Fruit fly (Drosophila melanogaster) whole organism, embryonic: ENCODE data around the gene dnc.
A peak's percentile ranks its signal among the peaks of the same experiment; 100 is the strongest.

Experiments used
- Bteb2 ChIP-seq: fragments of 200-800 bp; sonication (Bioruptor generic); optimal IDR thresholded peaks from 2 replicates; lab custom pipeline; 2016; ENCODE audit warnings: missing biosample characterization, missing genetic modification characterization
- CG10147 ChIP-seq: fragments of 200-800 bp; sonication (Bioruptor generic); optimal IDR thresholded peaks from 2 replicates; lab custom pipeline; 2019; ENCODE audit warnings: missing biosample characterization, mild to moderate bottlenecking, missing genetic modification characterization, moderate library complexity
- CG1024 ChIP-seq: fragments of 200-800 bp; sonication (Bioruptor generic); IDR thresholded peaks from 2 replicates; pipeline ENCODE4 v1.3.6; 2022; ENCODE audit warnings: missing biosample characterization, missing genetic modification characterization
- CG10366 ChIP-seq: fragments of 200-800 bp; sonication (Bioruptor generic); IDR thresholded peaks from 2 replicates; pipeline ENCODE4 v1.3.6; 2022; ENCODE audit warnings: missing biosample characterization, missing genetic modification characterization
- CG11456 ChIP-seq: fragments of 200-800 bp; sonication (Bioruptor generic); IDR thresholded peaks from 3 replicates; pipeline ENCODE4 v1.3.6; 2022; ENCODE audit warnings: missing biosample characterization, missing genetic modification characterization
- CG14050 ChIP-seq: fragments of 200-800 bp; sonication (Bioruptor generic); IDR thresholded peaks from 3 replicates; pipeline ENCODE4 v1.3.6; 2022; ENCODE audit warnings: missing biosample characterization, missing genetic modification characterization
- CG16815 ChIP-seq: fragments of 200-800 bp; sonication (Bioruptor generic); optimal IDR thresholded peaks from 3 replicates; lab custom pipeline; 2017; ENCODE audit warnings: missing biosample characterization, mild to moderate bottlenecking, missing genetic modification characterization
- CG17359 ChIP-seq: fragments of 200-800 bp; sonication (Bioruptor generic); optimal IDR thresholded peaks from 3 replicates; lab custom pipeline; 2018; ENCODE audit warnings: missing biosample characterization, mild to moderate bottlenecking, missing genetic modification characterization, moderate library complexity
- CG17385 ChIP-seq: fragments of 200-800 bp; sonication (Bioruptor generic); optimal IDR thresholded peaks from 3 replicates; lab custom pipeline; 2018; ENCODE audit warnings: missing biosample characterization, mild to moderate bottlenecking, missing genetic modification characterization
- CG2120 ChIP-seq: fragments of 200-800 bp; sonication (Bioruptor generic); optimal IDR thresholded peaks from 3 replicates; lab custom pipeline; 2016; ENCODE audit warnings: missing biosample characterization, missing genetic modification characterization
- CG2202 ChIP-seq: fragments of 200-800 bp; sonication (Bioruptor generic); optimal IDR thresholded peaks from 2 replicates; lab custom pipeline; 2018; ENCODE audit warnings: missing biosample characterization, mild to moderate bottlenecking, missing genetic modification characterization
- CG4820 ChIP-seq: fragments of 200-800 bp; sonication (Bioruptor generic); optimal IDR thresholded peaks from 3 replicates; lab custom pipeline; 2016; ENCODE audit warnings: missing biosample characterization, missing genetic modification characterization
- CG4854 ChIP-seq: fragments of 200-800 bp; sonication (Bioruptor generic); optimal IDR thresholded peaks from 2 replicates; lab custom pipeline; 2016; ENCODE audit warnings: missing biosample characterization, missing genetic modification characterization, inconsistent platforms
- CG5180 ChIP-seq: fragments of 200-800 bp; sonication (Bioruptor generic); optimal IDR thresholded peaks from 3 replicates; lab custom pipeline; 2017; ENCODE audit warnings: missing biosample characterization, missing genetic modification characterization, mild to moderate bottlenecking, moderate library complexity, missing genetic modification reagents
- CG8944 ChIP-seq: fragments of 200-800 bp; sonication (Bioruptor generic); optimal IDR thresholded peaks from 3 replicates; lab custom pipeline; 2016; ENCODE audit warnings: missing biosample characterization, missing genetic modification characterization
- Deaf1 ChIP-seq: fragments of 200-800 bp; optimal IDR thresholded peaks from 3 replicates; lab custom pipeline; 2019; ENCODE audit warnings: missing biosample characterization, mild to moderate bottlenecking, missing genetic modification characterization, moderate library complexity
- Dip2 ChIP-seq: fragments of 200-800 bp; sonication (Bioruptor generic); IDR thresholded peaks from 2 replicates; pipeline ENCODE4 v1.3.6; 2022; ENCODE audit warnings: missing biosample characterization, missing genetic modification characterization
- Doc2 ChIP-seq: fragments of 200-800 bp; sonication (Bioruptor generic); IDR thresholded peaks from 2 replicates; pipeline ENCODE4 v1.3.6; 2022; ENCODE audit warnings: missing biosample characterization, missing genetic modification characterization
- HHEX ChIP-seq: fragments of 200-800 bp; sonication (Bioruptor generic); optimal IDR thresholded peaks from 3 replicates; lab custom pipeline; 2017; ENCODE audit warnings: missing biosample characterization, mild to moderate bottlenecking, missing genetic modification characterization, missing genetic modification reagents
- MBD-R2 ChIP-seq: fragments of 200-800 bp; sonication (Bioruptor generic); IDR thresholded peaks from 2 replicates; pipeline ENCODE4 v1.3.6; 2022; ENCODE audit warnings: missing biosample characterization, missing genetic modification characterization
- Mad ChIP-seq: fragments of 200-800 bp; sonication (Bioruptor generic); optimal IDR thresholded peaks from 2 replicates; lab custom pipeline; 2016; ENCODE audit warnings: missing biosample characterization, missing genetic modification characterization
- Med ChIP-seq: fragments of 200-800 bp; sonication (Bioruptor generic); peaks from one replicate; lab custom pipeline; 2016; ENCODE audit warnings: missing biosample characterization, missing genetic modification characterization, mild to moderate bottlenecking, inconsistent platforms, moderate library complexity
- Neu2 ChIP-seq: fragments of 200-800 bp; sonication (Bioruptor generic); optimal IDR thresholded peaks from 3 replicates; lab custom pipeline; 2016; ENCODE audit warnings: missing biosample characterization, missing genetic modification characterization, borderline replicate concordance
- Taf1 ChIP-seq: fragments of 200-800 bp; sonication (Bioruptor generic); IDR thresholded peaks from 2 replicates; pipeline ENCODE4 v1.3.6; 2022; ENCODE audit warnings: missing biosample characterization, missing genetic modification characterization
- Vsx1 ChIP-seq: fragments of 200-800 bp; sonication (Bioruptor generic); optimal IDR thresholded peaks from 2 replicates; lab custom pipeline; 2017; ENCODE audit warnings: missing biosample characterization, mild to moderate bottlenecking, missing genetic modification characterization, missing genetic modification reagents
- amos ChIP-seq: fragments of 200-800 bp; sonication (Bioruptor generic); IDR thresholded peaks from 2 replicates; pipeline ENCODE4 v1.3.6; 2022; ENCODE audit warnings: missing biosample characterization, missing genetic modification characterization; ENCODE audit not compliant: partially characterized antibody
- bab2 ChIP-seq: fragments of 200-800 bp; sonication (Bioruptor generic); optimal IDR thresholded peaks from 2 replicates; lab custom pipeline; 2016; ENCODE audit warnings: missing biosample characterization, missing genetic modification characterization
- chinmo ChIP-seq: fragments of 200-800 bp; sonication (Bioruptor generic); IDR thresholded peaks from 4 replicates; pipeline ENCODE4 v1.3.6; 2022; ENCODE audit warnings: missing biosample characterization, missing genetic modification characterization; ENCODE audit not compliant: partially characterized antibody
- dm ChIP-seq: fragments of 200-800 bp; sonication (Bioruptor generic); optimal IDR thresholded peaks from 3 replicates; lab custom pipeline; 2016; ENCODE audit warnings: missing biosample characterization, missing genetic modification characterization
- fd102C ChIP-seq: fragments of 200-800 bp; sonication (Bioruptor generic); optimal IDR thresholded peaks from 2 replicates; lab custom pipeline; 2018; ENCODE audit warnings: missing biosample characterization, mild to moderate bottlenecking, missing genetic modification characterization, moderate library complexity
- gem ChIP-seq: fragments of 200-800 bp; sonication (Bioruptor generic); optimal IDR thresholded peaks from 2 replicates; lab custom pipeline; 2019; ENCODE audit warnings: missing biosample characterization, mild to moderate bottlenecking, missing genetic modification characterization, moderate library complexity
- gsb-n ChIP-seq: fragments of 200-800 bp; sonication (Bioruptor generic); optimal IDR thresholded peaks from 3 replicates; lab custom pipeline; 2018; ENCODE audit warnings: missing biosample characterization, mild to moderate bottlenecking, missing genetic modification characterization
- her ChIP-seq: fragments of 200-800 bp; sonication (Bioruptor generic); optimal IDR thresholded peaks from 2 replicates; lab custom pipeline; 2016; ENCODE audit warnings: missing biosample characterization, missing genetic modification characterization
- insv ChIP-seq, 2 experiments: fragments of 200-800 bp; sonication (Bioruptor generic); optimal IDR thresholded peaks; 3 replicates each; lab custom pipeline; 2016 to 2018; ENCODE audit warnings: missing biosample characterization in 2 of 2, missing genetic modification characterization in 2 of 2
- inv ChIP-seq: fragments of 200-800 bp; sonication (Bioruptor generic); IDR thresholded peaks from 2 replicates; pipeline ENCODE4 v1.3.6; 2022; ENCODE audit warnings: missing biosample characterization, missing genetic modification characterization; ENCODE audit not compliant: partially characterized antibody
- ken ChIP-seq: fragments of 200-800 bp; sonication (Bioruptor generic); IDR thresholded peaks from 3 replicates; pipeline ENCODE4 v1.3.6; 2022; ENCODE audit warnings: missing biosample characterization, missing genetic modification characterization
- kni ChIP-seq: fragments of 200-800 bp; sonication (Bioruptor generic); optimal IDR thresholded peaks from 3 replicates; lab custom pipeline; 2017; ENCODE audit warnings: mild to moderate bottlenecking, missing biosample characterization, missing genetic modification reagents, missing genetic modification characterization
- lmd ChIP-seq: fragments of 200-800 bp; sonication (Bioruptor generic); IDR thresholded peaks from 2 replicates; pipeline ENCODE4 v1.3.6; 2022; ENCODE audit warnings: missing biosample characterization, missing genetic modification characterization
- luna ChIP-seq: fragments of 200-800 bp; sonication (Bioruptor generic); optimal IDR thresholded peaks from 2 replicates; lab custom pipeline; 2016; ENCODE audit warnings: missing biosample characterization, missing genetic modification characterization
- sens-2 ChIP-seq: fragments of 200-800 bp; sonication (Bioruptor generic); IDR thresholded peaks from 2 replicates; pipeline ENCODE4 v1.3.6; 2022; ENCODE audit warnings: missing biosample characterization, missing genetic modification characterization
- sim ChIP-seq: fragments of 200-800 bp; sonication (Bioruptor generic); IDR thresholded peaks from 2 replicates; pipeline ENCODE4 v1.3.6; 2022; ENCODE audit warnings: missing biosample characterization, missing genetic modification characterization
- sna ChIP-seq: fragments of 200-800 bp; sonication (Bioruptor generic); IDR thresholded peaks from 2 replicates; pipeline ENCODE4 v1.3.6; 2022; ENCODE audit warnings: missing biosample characterization, missing genetic modification characterization; ENCODE audit not compliant: partially characterized antibody
- tgo ChIP-seq: fragments of 200-800 bp; sonication (Bioruptor generic); IDR thresholded peaks from 3 replicates; pipeline ENCODE4 v1.3.6; 2022; ENCODE audit warnings: missing biosample characterization, missing genetic modification characterization
- tin ChIP-seq: fragments of 200-800 bp; sonication (Bioruptor generic); optimal IDR thresholded peaks from 3 replicates; lab custom pipeline; 2016; ENCODE audit warnings: missing biosample characterization, missing genetic modification characterization
- tna ChIP-seq: fragments of 200-800 bp; sonication (Bioruptor generic); IDR thresholded peaks from 2 replicates; pipeline ENCODE4 v1.3.6; 2022; ENCODE audit warnings: missing biosample characterization, missing genetic modification characterization; ENCODE audit not compliant: partially characterized antibody
- toy ChIP-seq: fragments of 200-800 bp; sonication (Bioruptor generic); IDR thresholded peaks from 2 replicates; pipeline ENCODE4 v1.3.6; 2022; ENCODE audit warnings: missing biosample characterization, missing genetic modification characterization
- tup ChIP-seq: fragments of 200-800 bp; sonication (Bioruptor generic); optimal IDR thresholded peaks from 2 replicates; lab custom pipeline; 2016; ENCODE audit warnings: missing biosample characterization, mild to moderate bottlenecking, missing genetic modification characterization, moderate library complexity
- twi ChIP-seq: fragments of 200-800 bp; optimal IDR thresholded peaks from 2 replicates; lab custom pipeline; 2019; ENCODE audit warnings: missing biosample characterization, mild to moderate bottlenecking, missing genetic modification characterization, moderate library complexity
- yki ChIP-seq: fragments of >200 bp; optimal IDR thresholded peaks from 3 replicates; lab custom pipeline; 2018
- zen ChIP-seq: fragments of 200-800 bp; sonication (Bioruptor generic); optimal IDR thresholded peaks from 3 replicates; lab custom pipeline; 2018; ENCODE audit warnings: missing biosample characterization, mild to moderate bottlenecking, missing genetic modification characterization, moderate library complexity

Gene dnc

DNA sequence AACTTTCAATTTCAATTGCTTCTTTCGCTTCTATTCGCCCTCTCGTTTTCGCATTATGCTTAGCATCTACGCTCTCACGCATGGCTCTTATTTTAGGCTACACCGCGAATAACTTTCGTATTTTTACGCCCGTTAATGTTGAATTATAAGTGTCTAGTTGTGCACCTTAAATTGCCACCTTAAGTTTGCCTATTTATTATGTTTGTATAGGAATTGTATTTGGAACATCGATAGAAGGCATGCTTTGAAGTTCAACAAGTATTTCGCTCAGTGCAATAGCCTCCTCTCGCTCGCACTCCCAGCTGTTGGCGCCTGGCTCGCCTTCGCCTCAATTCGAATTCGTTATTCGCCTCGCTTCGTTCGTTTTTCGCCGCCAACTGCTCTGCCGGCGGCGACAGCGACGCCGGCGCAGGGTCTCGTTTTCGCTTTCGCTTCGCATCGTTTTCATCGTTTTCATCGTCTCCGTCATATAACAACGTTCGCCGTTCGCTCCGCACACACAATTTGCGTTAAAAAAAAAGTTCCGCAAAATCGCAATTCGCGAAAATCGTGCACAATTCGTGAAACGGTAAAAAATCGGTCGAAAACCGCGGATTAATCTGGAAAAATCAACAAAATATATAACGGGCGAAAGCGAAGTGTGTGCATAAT is 118.7 kb downstream of the dnc start (continued):
- TF ChIP-seq ken (GFP tag; lab: Robert Waterston, UW) (peak; percentile 96), twi (tag; lab: Kevin White, UChicago) (peak; percentile 86), sens-2 (peak; percentile 92), MBD-R2 (GFP tag; lab: Robert Waterston, UW) (peak; percentile 95), Deaf1 (tag; lab: Kevin White, UChicago) (peak; percentile 87), Med (peak; percentile 100), CG14050 (GFP tag; lab: Robert Waterston, UW) (peak; percentile 93), Dip2 (GFP tag; lab: Robert Waterston, UW) (peak; percentile 68; the same call in 1 of the 2 replicates), amos (GFP tag; lab: Robert Waterston, UW) (no peak), inv (GFP tag; lab: Robert Waterston, UW) (no peak), CG5180 (GFP tag; lab: Kevin White, UChicago) (peak; percentile 85), toy (peak; percentile 90), gsb-n (tag; lab: Kevin White, UChicago) (peak; percentile 91), yki (lab: Kevin White, UChicago) (no peak), Bteb2 (peak; percentile 97), tna (GFP tag; lab: Robert Waterston, UW) (no peak), sna (GFP tag; lab: Robert Waterston, UW) (no peak), Doc2 (peak; percentile 88), tin (GFP tag; lab: Kevin White, UChicago) (peak; percentile 98), CG17359 (tag; lab: Kevin White, UChicago) (peak; percentile 98), Mad (GFP tag; lab: Kevin White, UChicago) (peak; percentile 97), Vsx1 (GFP tag; lab: Kevin White, UChicago) (peak; percentile 89), CG2120 (GFP tag; lab: Kevin White, UChicago) (peak; percentile 99), zen (tag; lab: Kevin White, UChicago) (peak; percentile 91), dm (peak; percentile 96), gem (tag; lab: Kevin White, UChicago) (peak; percentile 98), fd102C (GFP tag; lab: Kevin White, UChicago) (peak; percentile 48), bab2 (GFP tag; lab: Kevin White, UChicago) (peak; percentile 98), kni (no peak), CG10366 (peak; percentile 97), lmd (GFP tag; lab: Robert Waterston, UW) (peak; percentile 98), chinmo (GFP tag; lab: Robert Waterston, UW) (no peak), tgo (GFP tag; lab: Robert Waterston, UW) (peak; percentile 97), tup (GFP tag; lab: Kevin White, UChicago) (peak; percentile 97), CG4854 (GFP tag; lab: Kevin White, UChicago) (peak; percentile 97), sim (GFP tag; lab: Robert Waterston, UW) (peak; percentile 94), CG8944 (GFP tag; lab: Kevin White, UChicago) (peak; percentile 98), CG4820 (GFP tag; lab: Kevin White, UChicago) (peak; percentile 96), CG10147 (GFP tag; lab: Kevin White, UChicago) (peak; percentile 95), HHEX (GFP tag; lab: Kevin White, UChicago) (peak; percentile 98), luna (GFP tag; lab: Kevin White, UChicago) (peak; percentile 96), CG1024 (GFP tag; lab: Robert Waterston, UW) (peak; percentile 93), Taf1 (GFP tag; lab: Robert Waterston, UW) (peak; percentile 92), CG16815 (GFP tag; lab: Kevin White, UChicago) (peak; percentile 97), Neu2 (GFP tag; lab: Kevin White, UChicago) (peak; percentile 89), CG17385 (GFP tag; lab: Kevin White, UChicago) (peak; percentile 91), insv (GFP tag; optimal IDR thresholded peaks at IDR 0.05; lab: Kevin White, UChicago) (peak; percentile 1 to 30), CG11456 (peak; percentile 98), CG2202 (tag; lab: Kevin White, UChicago) (peak; percentile 90), her (GFP tag; lab: Kevin White, UChicago) (peak; percentile 96)
